Fruit fly (Drosophila melanogaster): ENCODE results near the gene CG11122.
A peak's percentile ranks its signal among the peaks of the same experiment; 100 is the strongest.

CG11122 gene

dm6 chrX:11148272-11148835 lies 23.8 kb upstream of the CG11122 start, which contains the start of gene Ran (continued):
- TF ChIP-seq phol (tag; optimal IDR thresholded peaks at IDR 0.05) (peak; percentile 9), HLHmδ (GFP tag; optimal IDR thresholded peaks at IDR 0.05) (no peak), CG17361 (GFP tag; IDR thresholded peaks at IDR 0.05) (no peak), CG13287 (GFP tag; IDR thresholded peaks at IDR 0.05; ENCODE audit: partially characterized antibody) (peak; percentile 19; the same call in 1 of the 2 replicates), repo (GFP tag; optimal IDR thresholded peaks at IDR 0.05) (no peak), MBD-R2 (GFP tag; IDR thresholded peaks at IDR 0.05) (peak; percentile 35), unc-4 (GFP tag; IDR thresholded peaks at IDR 0.05; ENCODE audit: partially characterized antibody) (peak; percentile 33; the same call in 1 of the 2 replicates), CG12391 (tag; optimal IDR thresholded peaks at IDR 0.05) (peak; percentile 25), CG9609 (GFP tag; optimal IDR thresholded peaks at IDR 0.05) (no peak), p53 (GFP tag; optimal IDR thresholded peaks at IDR 0.05) (no peak), grau (tag; optimal IDR thresholded peaks at IDR 0.05) (peak; percentile 15), Ravus (GFP tag; IDR thresholded peaks at IDR 0.05) (no peak), Abd-B (GFP tag; optimal IDR thresholded peaks at IDR 0.05) (peak; percentile 23), jumu (GFP tag; optimal IDR thresholded peaks at IDR 0.05) (no peak), HLH4C (GFP tag; IDR thresholded peaks at IDR 0.05; ENCODE audit: partially characterized antibody) (0 out of 3 replicates have a peak, but pooled peaks have one; percentile 32), cwo (GFP tag; optimal IDR thresholded peaks at IDR 0.05) (no peak), CG1792 (GFP tag; optimal IDR thresholded peaks at IDR 0.05) (no peak)

DNA sequence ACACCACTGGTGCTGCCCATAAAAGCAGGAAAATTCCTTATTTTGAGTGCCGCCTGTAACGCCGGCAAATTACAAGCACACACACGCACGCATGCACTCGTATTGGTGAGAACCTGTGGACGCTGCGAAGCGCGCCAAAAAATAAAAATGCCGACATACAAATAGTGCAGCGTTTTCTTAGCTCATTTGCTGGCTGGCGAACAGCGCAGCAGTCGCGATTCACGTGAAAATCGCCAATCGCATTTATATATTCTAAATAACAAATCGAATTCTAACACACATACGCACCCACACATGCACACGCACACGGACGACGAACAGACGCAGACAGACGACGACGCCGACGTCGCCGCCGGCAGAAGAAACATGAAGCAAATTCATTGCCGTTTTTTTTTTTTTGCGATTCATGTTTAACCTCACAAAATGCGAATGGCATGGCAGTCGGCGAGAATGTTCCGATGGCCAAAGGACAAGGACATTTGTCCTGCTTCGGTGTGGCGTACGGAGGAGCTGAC lies 23.1 kb upstream of the CG11122 start:
- no peak for TF ChIP-seq ssp (GFP tag; IDR thresholded peaks at IDR 0.05)
- peak; percentile 12 for TF ChIP-seq scrt (GFP tag; optimal IDR thresholded peaks at IDR 0.05)
- TF ChIP-seq Sry-β (GFP tag; optimal IDR thresholded peaks at IDR 0.05) = no peak
- TF ChIP-seq CG12659 (GFP tag; optimal IDR thresholded peaks at IDR 0.05) = no peak
- TF ChIP-seq E2f1 (GFP tag; IDR thresholded peaks at IDR 0.05) = 0 out of 2 replicates have a peak, but pooled peaks have one; percentile 15
- 0 out of 2 replicates have a peak, but pooled peaks have one; percentile 22 for TF ChIP-seq Rfx (GFP tag; IDR thresholded peaks at IDR 0.05)
- no peak for TF ChIP-seq trh (GFP tag; optimal IDR thresholded peaks at IDR 0.05)
- TF ChIP-seq row (GFP tag; IDR thresholded peaks at IDR 0.05) = peak; percentile 18; the same call in 1 of the 3 replicates
- no peak for TF ChIP-seq CG11695 (GFP tag; IDR thresholded peaks at IDR 0.05)
- peak; percentile 83 for TF ChIP-seq cg (GFP tag; optimal IDR thresholded peaks at IDR 0.05)
- peak; percentile 92 for TF ChIP-seq bigmax (GFP tag; optimal IDR thresholded peaks at IDR 0.05)
- TF ChIP-seq CG10366 (GFP tag; IDR thresholded peaks at IDR 0.05) = no peak
- TF ChIP-seq tap (tag; optimal IDR thresholded peaks at IDR 0.05) = no peak
- TF ChIP-seq fd3F (GFP tag; optimal IDR thresholded peaks at IDR 0.05) = no peak
- no peak for TF ChIP-seq ems (GFP tag; optimal IDR thresholded peaks at IDR 0.05)
- TF ChIP-seq CG14441 (GFP tag; IDR thresholded peaks at IDR 0.05) = no peak
- 0 out of 4 replicates have a peak, but pooled peaks have one; percentile 27 for TF ChIP-seq chinmo (GFP tag; IDR thresholded peaks at IDR 0.05; ENCODE audit: partially characterized antibody)
- TF ChIP-seq Atf-2 (GFP tag; optimal IDR thresholded peaks at IDR 0.05) = no peak
- no peak for TF ChIP-seq Lim3 (GFP tag; IDR thresholded peaks at IDR 0.05)
- TF ChIP-seq CG3281 (GFP tag; optimal IDR thresholded peaks at IDR 0.05) = no peak
- TF ChIP-seq rib (GFP tag; IDR thresholded peaks at IDR 0.05) = no peak
- no peak for TF ChIP-seq Sry-δ (GFP tag; optimal IDR thresholded peaks at IDR 0.05)
- peak; percentile 32 for TF ChIP-seq sens (GFP tag)
- TF ChIP-seq Nf-YB (GFP tag; optimal IDR thresholded peaks at IDR 0.05) = no peak
- TF ChIP-seq B-H1 (GFP tag; IDR thresholded peaks at IDR 0.05) = no peak
- no peak for TF ChIP-seq Med (GFP tag)
- peak; percentile 7 for TF ChIP-seq ftz-f1 (GFP tag; optimal IDR thresholded peaks at IDR 0.05)
- peak; percentile 68 for TF ChIP-seq dm (GFP tag; optimal IDR thresholded peaks at IDR 0.05)
- TF ChIP-seq Hr3 (GFP tag; optimal IDR thresholded peaks at IDR 0.05) = no peak
- no peak for TF ChIP-seq unc-4 (GFP tag; IDR thresholded peaks at IDR 0.05; ENCODE audit: partially characterized antibody)
- no peak for TF ChIP-seq CG34376 (GFP tag; optimal IDR thresholded peaks at IDR 0.05)
- TF ChIP-seq HHEX (GFP tag; optimal IDR thresholded peaks at IDR 0.05) = no peak
- TF ChIP-seq CG9609 (GFP tag; optimal IDR thresholded peaks at IDR 0.05) = no peak
- peak; percentile 64 for TF ChIP-seq nerfin-1 (tag; optimal IDR thresholded peaks at IDR 0.05)

Measured in whole organism, embryonic.